Fruit fly (Drosophila melanogaster) Kc167 (cell line): ENCODE results near the gene CG14253.

ENCODE experiments used
- Myc ChIP-seq: fragments of >200 bp; optimal IDR thresholded peaks from 2 replicates; lab custom pipeline; 2017; ENCODE audit warnings: missing external identifiers
- Sin3A ChIP-seq: fragments of >200 bp; optimal IDR thresholded peaks from 2 replicates; lab custom pipeline; 2018; ENCODE audit warnings: missing external identifiers
- h ChIP-seq: fragments of >200 bp; optimal IDR thresholded peaks from 3 replicates; lab custom pipeline; 2018; ENCODE audit warnings: missing external identifiers
- insv ChIP-seq: fragments of >200 bp; optimal IDR thresholded peaks from 3 replicates; lab custom pipeline; 2018; ENCODE audit warnings: missing external identifiers
- psq ChIP-seq: fragments of >200 bp; optimal IDR thresholded peaks from 2 replicates; lab custom pipeline; 2017; ENCODE audit warnings: missing external identifiers
- ttk ChIP-seq: sonication (Bioruptor generic); optimal IDR thresholded peaks from 2 replicates; lab custom pipeline; 2017; ENCODE audit warnings: missing external identifiers

DNA sequence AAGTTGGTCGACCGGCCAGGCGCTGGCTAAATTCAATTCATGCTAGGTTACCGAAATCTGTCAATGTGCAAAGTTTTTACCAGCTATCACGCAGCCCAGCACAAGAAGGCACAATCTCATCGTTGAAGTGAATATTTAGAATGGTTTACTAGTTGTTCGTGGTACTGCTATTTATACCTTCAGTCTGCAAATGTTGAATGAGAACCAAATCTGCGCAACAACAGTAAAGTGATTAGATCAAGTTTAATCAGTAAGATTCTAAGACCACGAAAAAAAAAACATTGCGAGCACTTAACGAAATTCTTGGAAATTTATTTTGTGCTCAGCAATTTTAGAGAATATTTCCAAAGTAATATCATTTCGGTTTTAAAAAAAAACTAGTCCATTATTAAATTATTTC lies 27.0 kb downstream of the CG14253 start, which contains the start of gene CG6296:
- TF ChIP-seq h (lab: Kevin White, UChicago), result no peak
- TF ChIP-seq ttk (lab: Kevin White, UChicago), result no peak
- no peak for TF ChIP-seq psq (lab: Kevin White, UChicago)
- TF ChIP-seq Sin3A (lab: Kevin White, UChicago), result no peak
- TF ChIP-seq Myc (lab: Kevin White, UChicago), result no peak
- TF ChIP-seq insv, result no peak
